Fruit fly (Drosophila melanogaster): Measurements from ENCODE around the gene ppk10.

Gene ppk10

DNA sequence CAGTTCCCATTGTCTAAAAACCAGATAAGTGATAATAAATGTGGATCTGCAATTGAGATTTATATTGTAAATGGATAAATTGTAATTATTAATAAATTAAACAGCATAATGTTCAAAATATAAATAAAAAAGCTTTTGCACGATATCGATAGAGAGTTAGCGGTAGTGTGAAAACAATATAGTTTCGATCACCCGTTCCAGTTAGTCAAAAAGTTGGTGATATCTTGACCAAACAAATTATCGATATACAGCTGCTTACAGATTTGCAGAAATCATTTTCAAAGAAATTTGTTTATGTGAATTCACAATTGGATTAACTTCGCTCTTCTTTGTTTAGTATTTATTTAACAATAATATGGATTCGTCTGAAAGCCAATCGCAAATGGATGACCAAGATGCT is 13.0 kb downstream of the ppk10 start, which contains the start of gene Nse4 (continued):
- TF ChIP-seq crp (GFP tag; optimal IDR thresholded peaks at IDR 0.05) (peak in 1 of 2 experiments; percentile 70), CG12391 (tag; optimal IDR thresholded peaks at IDR 0.05) (peak; percentile 2), CG6175 (GFP tag; IDR thresholded peaks at IDR 0.05) (no peak), otp (GFP tag; IDR thresholded peaks at IDR 0.05) (no peak), CG7357 (GFP tag; IDR thresholded peaks at IDR 0.05) (peak; percentile 85), CG16813 (GFP tag; IDR thresholded peaks at IDR 0.05; ENCODE audit: partially characterized antibody) (peak; percentile 82), CG11398 (GFP tag; optimal IDR thresholded peaks at IDR 0.05) (no peak), BEAF-32 (GFP tag; optimal IDR thresholded peaks at IDR 0.05) (peak; percentile 65), HLH4C (GFP tag; IDR thresholded peaks at IDR 0.05; ENCODE audit: partially characterized antibody) (peak; percentile 94), mld (GFP tag; IDR thresholded peaks at IDR 0.05; ENCODE audit: partially characterized antibody) (peak; percentile 80; the same call in 2 of the 3 replicates), C15 (GFP tag; IDR thresholded peaks at IDR 0.05) (no peak), vnd (GFP tag; IDR thresholded peaks at IDR 0.05; ENCODE audit: partially characterized antibody) (peak; percentile 88), Ssrp (tag; optimal IDR thresholded peaks at IDR 0.05) (no peak), pzg (GFP tag; optimal IDR thresholded peaks at IDR 0.05) (peak; percentile 61), CG9876 (GFP tag; optimal IDR thresholded peaks at IDR 0.05) (no peak), pfk (GFP tag; optimal IDR thresholded peaks at IDR 0.05) (peak; percentile 70), MTF-1 (GFP tag; optimal IDR thresholded peaks at IDR 0.05; ENCODE audit: borderline replicate concordance) (no peak), CG8388 (GFP tag; optimal IDR thresholded peaks at IDR 0.05) (no peak), CG14710 (tag; optimal IDR thresholded peaks at IDR 0.05) (peak; percentile 34), Myb (GFP tag; optimal IDR thresholded peaks at IDR 0.05) (peak; percentile 4), CG14860 (GFP tag; IDR thresholded peaks at IDR 0.05; ENCODE audit: partially characterized antibody) (peak; percentile 93), zen2 (GFP tag; IDR thresholded peaks at IDR 0.05; ENCODE audit: partially characterized antibody) (peak; percentile 77), E2f2 (GFP tag; IDR thresholded peaks at IDR 0.05) (peak; percentile 87), shn (GFP tag; optimal IDR thresholded peaks at IDR 0.05) (no peak), MESR4 (GFP tag; optimal IDR thresholded peaks at IDR 0.05) (peak; percentile 16), slbo (GFP tag; IDR thresholded peaks at IDR 0.05) (no peak), CG4617 (GFP tag; optimal IDR thresholded peaks at IDR 0.05; ENCODE audit: borderline replicate concordance) (peak; percentile 41), gt (GFP tag; IDR thresholded peaks at IDR 0.05) (no peak), Sry-δ (GFP tag; optimal IDR thresholded peaks at IDR 0.05) (peak; percentile 38), Dfd (GFP tag; optimal IDR thresholded peaks at IDR 0.05) (no peak), Dp (GFP tag; optimal IDR thresholded peaks at IDR 0.05) (peak; percentile 75), row (GFP tag; IDR thresholded peaks at IDR 0.05) (peak; percentile 40; the same call in 1 of the 3 replicates), jing (GFP tag; optimal IDR thresholded peaks at IDR 0.05) (no peak), CG15514 (GFP tag; optimal IDR thresholded peaks at IDR 0.05) (peak; percentile 25), trem (tag; optimal IDR thresholded peaks at IDR 0.05) (peak; percentile 37), gro (GFP tag; optimal IDR thresholded peaks at IDR 0.05) (no peak), sens (GFP tag) (peak; percentile 75), CG34422 (GFP tag; IDR thresholded peaks at IDR 0.05) (no peak), CG2875 (GFP tag; optimal IDR thresholded peaks at IDR 0.05) (no peak), MBD-R2 (GFP tag; IDR thresholded peaks at IDR 0.05) (peak; percentile 69), HmgZ (tag; optimal IDR thresholded peaks at IDR 0.05) (peak; percentile 5), hb (GFP tag; IDR thresholded peaks at IDR 0.05; ENCODE audit: partially characterized antibody) (peak; percentile 79; the same call in 2 of the 3 replicates), dan (GFP tag; IDR thresholded peaks at IDR 0.05) (no peak), CG2712 (tag; optimal IDR thresholded peaks at IDR 0.05) (peak; percentile 23), sna (GFP tag; IDR thresholded peaks at IDR 0.05; ENCODE audit: partially characterized antibody) (peak; percentile 83), Gug (GFP tag; IDR thresholded peaks at IDR 0.05) (no peak), CoRest (tag; optimal IDR thresholded peaks at IDR 0.05) (peak; percentile 5), CG8290 (GFP tag; optimal IDR thresholded peaks at IDR 0.05) (peak; percentile 38), CG8290 (tag; optimal IDR thresholded peaks at IDR 0.05) (no peak), ato (GFP tag; IDR thresholded peaks at IDR 0.05; ENCODE audit: partially characterized antibody) (peak; percentile 95)

Data from whole organism, embryonic.